Fruit fly (Drosophila melanogaster) whole organism, embryonic: ENCODE measurements around the gene Tdg.

Experiments used
- ATbp ChIP-seq: fragments of 200-800 bp; sonication (Bioruptor generic); optimal IDR thresholded peaks from 2 replicates; lab custom pipeline; 2017; ENCODE audit warnings: missing biosample characterization, mild to moderate bottlenecking, missing genetic modification characterization, missing genetic modification reagents
- Antp ChIP-seq: fragments of 200-800 bp; sonication (Bioruptor generic); optimal IDR thresholded peaks from 3 replicates; lab custom pipeline; 2016; ENCODE audit warnings: missing biosample characterization, missing genetic modification characterization
- Asciz ChIP-seq: fragments of 200-800 bp; sonication (Bioruptor generic); optimal IDR thresholded peaks from 2 replicates; lab custom pipeline; 2017; ENCODE audit warnings: missing biosample characterization, mild to moderate bottlenecking, missing genetic modification characterization, missing genetic modification reagents
- Atf-2 ChIP-seq: fragments of 200-800 bp; sonication (Bioruptor generic); optimal IDR thresholded peaks from 2 replicates; lab custom pipeline; 2016; ENCODE audit warnings: missing biosample characterization, missing genetic modification characterization
- B-H1 ChIP-seq: fragments of 200-800 bp; sonication (Bioruptor generic); IDR thresholded peaks from 3 replicates; pipeline ENCODE4 v1.3.6; 2022; ENCODE audit warnings: missing biosample characterization, missing genetic modification characterization
- Bteb2 ChIP-seq: fragments of 200-800 bp; sonication (Bioruptor generic); optimal IDR thresholded peaks from 2 replicates; lab custom pipeline; 2016; ENCODE audit warnings: missing biosample characterization, missing genetic modification characterization
- CG10654 ChIP-seq: fragments of 200-800 bp; sonication (Bioruptor generic); optimal IDR thresholded peaks from 2 replicates; lab custom pipeline; 2016; ENCODE audit warnings: missing biosample characterization, missing genetic modification characterization
- CG10959 ChIP-seq: fragments of 200-800 bp; sonication (Bioruptor generic); IDR thresholded peaks from 2 replicates; pipeline ENCODE4 v1.3.6; 2022; ENCODE audit warnings: missing biosample characterization, missing genetic modification characterization
- CG11723 ChIP-seq: fragments of 200-800 bp; sonication (Bioruptor generic); optimal IDR thresholded peaks from 2 replicates; lab custom pipeline; 2017; ENCODE audit warnings: missing biosample characterization, mild to moderate bottlenecking, missing genetic modification characterization
- CG12104 ChIP-seq: fragments of 200-800 bp; sonication (Bioruptor generic); optimal IDR thresholded peaks from 3 replicates; lab custom pipeline; 2016; ENCODE audit warnings: missing biosample characterization, missing genetic modification characterization
- CG12299 ChIP-seq: fragments of 200-800 bp; sonication (Bioruptor generic); optimal IDR thresholded peaks from 2 replicates; lab custom pipeline; 2018; ENCODE audit warnings: missing biosample characterization, mild to moderate bottlenecking, missing genetic modification characterization
- CG13296 ChIP-seq: fragments of 200-800 bp; sonication (Bioruptor generic); optimal IDR thresholded peaks from 3 replicates; lab custom pipeline; 2018; ENCODE audit warnings: missing biosample characterization, mild to moderate bottlenecking, missing genetic modification characterization
- CG15696 ChIP-seq: fragments of 200-800 bp; sonication (Bioruptor generic); optimal IDR thresholded peaks from 2 replicates; lab custom pipeline; 2019; ENCODE audit warnings: missing biosample characterization, mild to moderate bottlenecking, missing genetic modification characterization, moderate library complexity
- CG17568 ChIP-seq: fragments of 200-800 bp; sonication (Bioruptor generic); optimal IDR thresholded peaks from 2 replicates; lab custom pipeline; 2018; ENCODE audit warnings: missing biosample characterization, mild to moderate bottlenecking, missing genetic modification characterization, moderate library complexity
- CG31441 ChIP-seq: fragments of 200-800 bp; sonication (Bioruptor generic); IDR thresholded peaks from 2 replicates; pipeline ENCODE4 v1.3.6; 2022; ENCODE audit warnings: missing biosample characterization, missing genetic modification characterization
- CG32772 ChIP-seq: fragments of 200-800 bp; sonication (Bioruptor generic); IDR thresholded peaks from 2 replicates; pipeline ENCODE4 v1.3.6; 2022; ENCODE audit warnings: missing biosample characterization, missing genetic modification characterization
- CG3847 ChIP-seq: fragments of 200-800 bp; sonication (Bioruptor generic); IDR thresholded peaks from 2 replicates; pipeline ENCODE4 v1.3.6; 2022; ENCODE audit warnings: missing biosample characterization, missing genetic modification characterization
- CG4282 ChIP-seq: fragments of 200-800 bp; sonication (Bioruptor generic); optimal IDR thresholded peaks from 2 replicates; lab custom pipeline; 2016; ENCODE audit warnings: missing biosample characterization, missing genetic modification characterization
- CG4404 ChIP-seq: fragments of 200-800 bp; sonication (Bioruptor generic); IDR thresholded peaks from 2 replicates; pipeline ENCODE4 v1.3.6; 2022; ENCODE audit warnings: missing biosample characterization, missing genetic modification characterization
- CG4820 ChIP-seq: fragments of 200-800 bp; sonication (Bioruptor generic); optimal IDR thresholded peaks from 3 replicates; lab custom pipeline; 2016; ENCODE audit warnings: missing biosample characterization, missing genetic modification characterization
- CG6683 ChIP-seq: fragments of 200-800 bp; sonication (Bioruptor generic); optimal IDR thresholded peaks from 2 replicates; lab custom pipeline; 2017; ENCODE audit warnings: missing biosample characterization, mild to moderate bottlenecking, missing genetic modification characterization, missing genetic modification reagents
- CG8089 ChIP-seq: fragments of 200-800 bp; sonication (Bioruptor generic); optimal IDR thresholded peaks from 3 replicates; lab custom pipeline; 2016; ENCODE audit warnings: missing biosample characterization, missing genetic modification characterization
- CG8281 ChIP-seq: fragments of 200-800 bp; sonication (Bioruptor generic); optimal IDR thresholded peaks from 2 replicates; lab custom pipeline; 2018; ENCODE audit warnings: missing biosample characterization, mild to moderate bottlenecking, missing genetic modification characterization, moderate library complexity
- CG8290 ChIP-seq, 3 experiments: fragments of 200-800 bp; sonication (Bioruptor generic); optimal IDR thresholded peaks; 2 replicates each; lab custom pipeline; 2016 to 2019; ENCODE audit warnings: missing biosample characterization in 3 of 3, missing genetic modification characterization in 3 of 3, mild to moderate bottlenecking in 2 of 3, moderate library complexity in 1 of 3
- CG9215 ChIP-seq: fragments of 200-800 bp; sonication (Bioruptor generic); IDR thresholded peaks from 2 replicates; pipeline ENCODE4 v1.3.6; 2022; ENCODE audit warnings: missing biosample characterization, missing genetic modification characterization
- D ChIP-seq, 2 experiments: fragments of 200-800 bp in 1 of 2; fragments of >200 bp in 1 of 2; sonication (Bioruptor generic) in 1 of 2; optimal IDR thresholded peaks; 2 replicates in 1 of 2; 3 replicates in 1 of 2; lab custom pipeline; 2017; ENCODE audit warnings: mild to moderate bottlenecking in 1 of 2, missing biosample characterization in 1 of 2, missing genetic modification characterization in 1 of 2, missing genetic modification reagents in 1 of 2
- Fer3 ChIP-seq: fragments of 200-800 bp; sonication (Bioruptor generic); optimal IDR thresholded peaks from 2 replicates; lab custom pipeline; 2018; ENCODE audit warnings: missing biosample characterization, mild to moderate bottlenecking, missing genetic modification characterization, moderate library complexity
- Opbp ChIP-seq: fragments of 200-800 bp; sonication (Bioruptor generic); IDR thresholded peaks from 3 replicates; pipeline ENCODE4 v1.3.6; 2022; ENCODE audit warnings: missing biosample characterization, missing genetic modification characterization; ENCODE audit not compliant: partially characterized antibody
- PHDP ChIP-seq: fragments of 200-800 bp; sonication (Bioruptor generic); optimal IDR thresholded peaks from 3 replicates; lab custom pipeline; 2018; ENCODE audit warnings: missing biosample characterization, mild to moderate bottlenecking, missing genetic modification characterization, moderate library complexity
- Pdp1 ChIP-seq, 2 experiments: fragments of 200-800 bp; sonication (Bioruptor generic); optimal IDR thresholded peaks; 3 replicates each; lab custom pipeline; 2016; ENCODE audit warnings: missing biosample characterization in 2 of 2, missing genetic modification characterization in 2 of 2, mild to moderate bottlenecking in 1 of 2, moderate library complexity in 1 of 2
- Spps ChIP-seq: fragments of 200-800 bp; sonication (Bioruptor generic); optimal IDR thresholded peaks from 2 replicates; lab custom pipeline; 2018; ENCODE audit warnings: missing biosample characterization, mild to moderate bottlenecking, missing genetic modification characterization
- Ssrp ChIP-seq: fragments of 200-800 bp; sonication (Bioruptor generic); optimal IDR thresholded peaks from 2 replicates; lab custom pipeline; 2018; ENCODE audit warnings: missing biosample characterization, mild to moderate bottlenecking, missing genetic modification characterization, moderate library complexity
- Trl ChIP-seq, 3 experiments: fragments of >200 bp in 2 of 3; fragments of 200-800 bp in 1 of 3; sonication (Bioruptor generic) in 1 of 3; optimal IDR thresholded peaks; 2 replicates in 1 of 3; 3 replicates in 2 of 3; lab custom pipeline; 2016 to 2017; ENCODE audit warnings: missing biosample characterization in 1 of 3, missing genetic modification characterization in 1 of 3
- Xrp1 ChIP-seq: fragments of 200-800 bp; sonication (Bioruptor generic); IDR thresholded peaks from 2 replicates; pipeline ENCODE4 v1.3.6; 2022; ENCODE audit warnings: missing biosample characterization, missing genetic modification characterization
- ab ChIP-seq: fragments of 200-800 bp; sonication (Bioruptor generic); optimal IDR thresholded peaks from 2 replicates; lab custom pipeline; 2016; ENCODE audit warnings: missing biosample characterization, missing genetic modification characterization
- abd-A ChIP-seq: fragments of 200-800 bp; sonication (Bioruptor generic); optimal IDR thresholded peaks from 3 replicates; lab custom pipeline; 2019; ENCODE audit warnings: missing biosample characterization, mild to moderate bottlenecking, missing genetic modification characterization, moderate library complexity
- ase ChIP-seq: fragments of 200-800 bp; sonication (Bioruptor generic); IDR thresholded peaks from 3 replicates; pipeline ENCODE4 v1.3.6; 2022; ENCODE audit warnings: missing biosample characterization, missing genetic modification characterization
- br ChIP-seq: fragments of >200 bp; optimal IDR thresholded peaks from 2 replicates; lab custom pipeline; 2017
- btn ChIP-seq: fragments of 200-800 bp; sonication (Bioruptor generic); optimal IDR thresholded peaks from 2 replicates; lab custom pipeline; 2016; ENCODE audit warnings: missing biosample characterization, missing genetic modification characterization
- fd3F ChIP-seq: fragments of 200-800 bp; sonication (Bioruptor generic); optimal IDR thresholded peaks from 2 replicates; lab custom pipeline; 2018; ENCODE audit warnings: missing biosample characterization, mild to moderate bottlenecking, missing genetic modification characterization, moderate library complexity
- knrl ChIP-seq: fragments of 200-800 bp; sonication (Bioruptor generic); IDR thresholded peaks from 3 replicates; pipeline ENCODE4 v1.3.6; 2022; ENCODE audit warnings: missing biosample characterization, missing genetic modification characterization; ENCODE audit not compliant: partially characterized antibody
- nom ChIP-seq: fragments of 200-800 bp; sonication (Bioruptor generic); optimal IDR thresholded peaks from 2 replicates; lab custom pipeline; 2017; ENCODE audit warnings: missing biosample characterization, missing genetic modification characterization, mild to moderate bottlenecking, moderate library complexity, missing genetic modification reagents
- pfk ChIP-seq: fragments of 200-800 bp; sonication (Bioruptor generic); optimal IDR thresholded peaks from 2 replicates; lab custom pipeline; 2018; ENCODE audit warnings: missing biosample characterization, mild to moderate bottlenecking, missing genetic modification characterization, moderate library complexity
- pzg ChIP-seq: fragments of 200-800 bp; sonication (Bioruptor generic); optimal IDR thresholded peaks from 3 replicates; lab custom pipeline; 2018; ENCODE audit warnings: missing biosample characterization, mild to moderate bottlenecking, missing genetic modification characterization, moderate library complexity
- row ChIP-seq: fragments of 200-800 bp; sonication (Bioruptor generic); IDR thresholded peaks from 3 replicates; pipeline ENCODE4 v1.3.6; 2022; ENCODE audit warnings: missing biosample characterization, missing genetic modification characterization
- run ChIP-seq: fragments of 200-800 bp; sonication (Bioruptor generic); optimal IDR thresholded peaks from 3 replicates; lab custom pipeline; 2018; ENCODE audit warnings: missing biosample characterization, mild to moderate bottlenecking, missing genetic modification characterization
- sd ChIP-seq: fragments of 200-800 bp; sonication (Bioruptor generic); optimal IDR thresholded peaks from 3 replicates; lab custom pipeline; 2018; ENCODE audit warnings: missing biosample characterization, mild to moderate bottlenecking, missing genetic modification characterization, moderate library complexity
- slp2 ChIP-seq: fragments of 200-800 bp; sonication (Bioruptor generic); optimal IDR thresholded peaks from 2 replicates; lab custom pipeline; 2016; ENCODE audit warnings: missing biosample characterization, missing genetic modification characterization
- stwl ChIP-seq: fragments of 200-800 bp; sonication (Bioruptor generic); optimal IDR thresholded peaks from 3 replicates; lab custom pipeline; 2018; ENCODE audit warnings: missing biosample characterization, mild to moderate bottlenecking, missing genetic modification characterization, moderate library complexity

Gene Tdg

dm6 chr4:497724-498123 lies 59.9 kb downstream of the Tdg start (continued):
- TF ChIP-seq CG9215 (GFP tag; lab: Robert Waterston, UW) = no peak
- peak; percentile 81 for TF ChIP-seq stwl
- peak; percentile 96 for TF ChIP-seq CG8290 (GFP tag; optimal IDR thresholded peaks at IDR 0.05; lab: Kevin White, UChicago)
- TF ChIP-seq CG8290 (tag; optimal IDR thresholded peaks at IDR 0.05; lab: Kevin White, UChicago) = peak; percentile 95 to 100
- no peak for TF ChIP-seq nom (GFP tag; lab: Kevin White, UChicago)
- peak; percentile 83 for TF ChIP-seq run
- peak; percentile 97 for TF ChIP-seq CG8089 (GFP tag; lab: Kevin White, UChicago)
- TF ChIP-seq CG10959 (GFP tag; lab: Robert Waterston, UW) = no peak
- TF ChIP-seq Fer3 (tag; lab: Kevin White, UChicago) = peak; percentile 88
- no peak for TF ChIP-seq Opbp (GFP tag; lab: Robert Waterston, UW)
- no peak for TF ChIP-seq knrl
- peak; percentile 83 for TF ChIP-seq fd3F (GFP tag; lab: Kevin White, UChicago)
- peak; percentile 84 for TF ChIP-seq pfk (GFP tag; lab: Kevin White, UChicago)
- no peak for TF ChIP-seq pzg (GFP tag; lab: Kevin White, UChicago)
- TF ChIP-seq abd-A (tag; lab: Kevin White, UChicago) = peak; percentile 36
- peak; percentile 92 for TF ChIP-seq CG31441 (GFP tag; lab: Robert Waterston, UW)
- TF ChIP-seq Trl (optimal IDR thresholded peaks at IDR 0.05; lab: Kevin White, UChicago) = no peak
- peak; percentile 96 for TF ChIP-seq Trl (GFP tag; optimal IDR thresholded peaks at IDR 0.05; lab: Kevin White, UChicago)
- peak; percentile 85 for TF ChIP-seq CG8281 (tag; lab: Kevin White, UChicago)
- no peak for TF ChIP-seq CG4404 (GFP tag; lab: Robert Waterston, UW)
- TF ChIP-seq ATbp (GFP tag; lab: Kevin White, UChicago) = peak; percentile 99
- peak; percentile 97 for TF ChIP-seq CG17568 (GFP tag; lab: Kevin White, UChicago)
- TF ChIP-seq CG6683 (GFP tag; lab: Kevin White, UChicago) = peak; percentile 86
- TF ChIP-seq CG4820 = peak; percentile 79
- TF ChIP-seq B-H1 = peak; percentile 77; the same call in 1 of the 3 replicates
- peak; percentile 25 for TF ChIP-seq Ssrp
- peak; percentile 78 for TF ChIP-seq Pdp1 (GFP tag; optimal IDR thresholded peaks at IDR 0.05; lab: Kevin White, UChicago)
- peak; percentile 95 for TF ChIP-seq CG12299
- no peak for TF ChIP-seq CG32772
- TF ChIP-seq ab (GFP tag; lab: Kevin White, UChicago) = no peak
- peak; percentile 99 for TF ChIP-seq CG15696 (tag; lab: Kevin White, UChicago)
- peak; percentile 83 for TF ChIP-seq sd
- peak; percentile 80 for TF ChIP-seq Bteb2 (GFP tag; lab: Kevin White, UChicago)
- TF ChIP-seq br (lab: Kevin White, UChicago) = no peak
- peak; percentile 77 for TF ChIP-seq Antp
- TF ChIP-seq D (optimal IDR thresholded peaks at IDR 0.05; lab: Kevin White, UChicago) = no peak
- peak; percentile 96 for TF ChIP-seq D (GFP tag; optimal IDR thresholded peaks at IDR 0.05; lab: Kevin White, UChicago)
- peak; percentile 98 for TF ChIP-seq Asciz (GFP tag; lab: Kevin White, UChicago)
- TF ChIP-seq Atf-2 (GFP tag; lab: Kevin White, UChicago) = peak; percentile 87
- peak; percentile 94 for TF ChIP-seq CG11723
- peak; percentile 96 for TF ChIP-seq Xrp1 (GFP tag; lab: Robert Waterston, UW)
- TF ChIP-seq slp2 (GFP tag; lab: Kevin White, UChicago) = peak; percentile 78
- TF ChIP-seq btn (GFP tag; lab: Kevin White, UChicago) = peak; percentile 94
- TF ChIP-seq CG3847 (GFP tag; lab: Robert Waterston, UW) = no peak
- peak; percentile 92 for TF ChIP-seq PHDP (tag; lab: Kevin White, UChicago)
- TF ChIP-seq CG4282 (GFP tag; lab: Kevin White, UChicago) = peak; percentile 86
- peak; percentile 93 for TF ChIP-seq CG10654
- peak; percentile 70; the same call in 1 of the 3 replicates for TF ChIP-seq ase
- TF ChIP-seq CG12104 = peak; percentile 94
- peak; percentile 95 for TF ChIP-seq Spps (tag; lab: Kevin White, UChicago)
- peak; percentile 91 for TF ChIP-seq CG13296 (GFP tag; lab: Kevin White, UChicago)
- TF ChIP-seq row (GFP tag; lab: Robert Waterston, UW) = peak; percentile 13; the same call in 1 of the 3 replicates
